Worm (Caenorhabditis elegans) whole organism, midembryonic: ENCODE measurements around the gene M163.22.

ENCODE experiments used
- T22C8.4 ChIP-seq: fragments of 200-800 bp; sonication (Bioruptor generic); IDR thresholded peaks from 2 replicates; pipeline ENCODE4 v1.3.6; 2022; ENCODE audit warnings: missing genetic modification characterization, missing compliant biosample characterization
- cog-1 ChIP-seq: sonication (generic microtip); optimal IDR thresholded peaks from 2 replicates; lab custom pipeline; 2016; ENCODE audit warnings: missing genetic modification characterization, missing compliant biosample characterization
- flt-1 ChIP-seq: fragments of 200-800 bp; sonication (Bioruptor generic); IDR thresholded peaks from 2 replicates; pipeline ENCODE4 v1.3.6; 2022; ENCODE audit warnings: missing genetic modification characterization, missing compliant biosample characterization
- klf-2 ChIP-seq: fragments of 200-800 bp; sonication (Bioruptor generic); conservative IDR thresholded peaks from 2 replicates; pipeline ENCODE4 v1.3.6; 2022; ENCODE audit warnings: missing genetic modification reagents, missing genetic modification characterization, missing compliant biosample characterization
- ref-1 ChIP-seq: fragments of 200-800 bp; sonication (Bioruptor generic); conservative IDR thresholded peaks from 2 replicates; pipeline ENCODE4 v1.3.6; 2022; ENCODE audit warnings: missing genetic modification reagents, missing genetic modification characterization, missing compliant biosample characterization
- tab-1 ChIP-seq: fragments of 200-800 bp; sonication (Bioruptor generic); IDR thresholded peaks from 2 replicates; pipeline ENCODE4 v1.3.6; 2022; ENCODE audit warnings: missing genetic modification characterization, missing compliant biosample characterization
- ztf-23 ChIP-seq: fragments of 200-800 bp; sonication (Bioruptor generic); IDR thresholded peaks from 2 replicates; pipeline ENCODE4 v1.3.6; 2022; ENCODE audit warnings: missing genetic modification reagents, missing genetic modification characterization, missing compliant biosample characterization
- ztf-29 ChIP-seq: fragments of 200-800 bp; sonication (Bioruptor generic); IDR thresholded peaks from 2 replicates; pipeline ENCODE4 v1.3.6; 2022; ENCODE audit warnings: missing genetic modification reagents, missing genetic modification characterization, missing compliant biosample characterization

ce11 chrX:14455419-14455818 is 10.3 kb upstream of the M163.22 start, which contains the start of gene Y66C5A.1:
- TF ChIP-seq tab-1 (GFP tag; lab: Robert Waterston, UW): no peak
- no peak for TF ChIP-seq flt-1
- TF ChIP-seq cog-1 (tag; lab: Kevin White, UChicago): no peak
- TF ChIP-seq klf-2 (GFP tag; lab: Robert Waterston, UW): no peak
- TF ChIP-seq ztf-29 (GFP tag; lab: Robert Waterston, UW): no peak
- no peak for TF ChIP-seq ref-1 (GFP tag; lab: Robert Waterston, UW)
- TF ChIP-seq ztf-23 (GFP tag; lab: Robert Waterston, UW): no peak
- TF ChIP-seq T22C8.4: no peak
